Fruit fly (Drosophila melanogaster) whole organism, embryonic: Measurements from ENCODE around the gene Sdhaf3.
A peak's percentile ranks its signal among the peaks of the same experiment; 100 is the strongest.

Experiments used
- Adf1 ChIP-seq: fragments of 200-800 bp; sonication (Bioruptor generic); IDR thresholded peaks from 2 replicates; pipeline ENCODE4 v1.3.6; 2022; ENCODE audit warnings: missing biosample characterization, missing genetic modification characterization
- Atf6 ChIP-seq: fragments of 200-800 bp; sonication (Bioruptor generic); IDR thresholded peaks from 2 replicates; pipeline ENCODE4 v1.3.6; 2022; ENCODE audit warnings: missing biosample characterization, missing genetic modification characterization
- CG10431 ChIP-seq: fragments of 200-800 bp; sonication (Bioruptor generic); optimal IDR thresholded peaks from 3 replicates; lab custom pipeline; 2018; ENCODE audit warnings: missing biosample characterization, mild to moderate bottlenecking, missing genetic modification characterization
- CG11398 ChIP-seq: fragments of 200-800 bp; sonication (Bioruptor generic); optimal IDR thresholded peaks from 2 replicates; lab custom pipeline; 2016; ENCODE audit warnings: missing biosample characterization, missing genetic modification characterization
- CG12744 ChIP-seq: fragments of 200-800 bp; sonication (Bioruptor generic); optimal IDR thresholded peaks from 2 replicates; lab custom pipeline; 2016; ENCODE audit warnings: missing biosample characterization, missing genetic modification characterization
- CG12769 ChIP-seq: fragments of 200-800 bp; sonication (Bioruptor generic); optimal IDR thresholded peaks from 2 replicates; lab custom pipeline; 2019; ENCODE audit warnings: missing biosample characterization, mild to moderate bottlenecking, missing genetic modification characterization, moderate library complexity
- CG14014 ChIP-seq: fragments of 200-800 bp; sonication (Bioruptor generic); IDR thresholded peaks from 2 replicates; pipeline ENCODE4 v1.3.6; 2022; ENCODE audit warnings: missing biosample characterization, missing genetic modification characterization
- CG14441 ChIP-seq: fragments of 200-800 bp; sonication (Bioruptor generic); IDR thresholded peaks from 2 replicates; pipeline ENCODE4 v1.3.6; 2022; ENCODE audit warnings: missing biosample characterization, missing genetic modification characterization
- CG15601 ChIP-seq: fragments of 200-800 bp; sonication (Bioruptor generic); optimal IDR thresholded peaks from 3 replicates; lab custom pipeline; 2019; ENCODE audit warnings: missing biosample characterization, mild to moderate bottlenecking, missing genetic modification characterization, moderate library complexity
- CG16863 ChIP-seq: fragments of 200-800 bp; sonication (Bioruptor generic); optimal IDR thresholded peaks from 3 replicates; lab custom pipeline; 2016; ENCODE audit warnings: missing biosample characterization, missing genetic modification characterization
- CG17385 ChIP-seq: fragments of 200-800 bp; sonication (Bioruptor generic); optimal IDR thresholded peaks from 3 replicates; lab custom pipeline; 2018; ENCODE audit warnings: missing biosample characterization, mild to moderate bottlenecking, missing genetic modification characterization
- CG2116 ChIP-seq: fragments of 200-800 bp; sonication (Bioruptor generic); optimal IDR thresholded peaks from 3 replicates; lab custom pipeline; 2018; ENCODE audit warnings: missing biosample characterization, mild to moderate bottlenecking, missing genetic modification characterization
- CG2875 ChIP-seq: fragments of 200-800 bp; sonication (Bioruptor generic); optimal IDR thresholded peaks from 2 replicates; lab custom pipeline; 2017; ENCODE audit warnings: missing biosample characterization, mild to moderate bottlenecking, missing genetic modification characterization, missing genetic modification reagents
- CG3407 ChIP-seq: fragments of 200-800 bp; sonication (Bioruptor generic); optimal IDR thresholded peaks from 2 replicates; lab custom pipeline; 2018; ENCODE audit warnings: missing biosample characterization, mild to moderate bottlenecking, missing genetic modification characterization
- CG4328 ChIP-seq: fragments of 200-800 bp; sonication (Bioruptor generic); optimal IDR thresholded peaks from 3 replicates; lab custom pipeline; 2017; ENCODE audit warnings: missing biosample characterization, missing genetic modification reagents, missing genetic modification characterization
- CG4424 ChIP-seq: fragments of 200-800 bp; sonication (Bioruptor generic); optimal IDR thresholded peaks from 3 replicates; lab custom pipeline; 2016; ENCODE audit warnings: missing biosample characterization, missing genetic modification characterization
- CG4730 ChIP-seq: fragments of 200-800 bp; sonication (Bioruptor generic); IDR thresholded peaks from 2 replicates; pipeline ENCODE4 v1.3.6; 2022; ENCODE audit warnings: missing biosample characterization, missing genetic modification characterization
- CG4820 ChIP-seq: fragments of 200-800 bp; sonication (Bioruptor generic); optimal IDR thresholded peaks from 3 replicates; lab custom pipeline; 2016; ENCODE audit warnings: missing biosample characterization, missing genetic modification characterization
- CG7271 ChIP-seq: fragments of 200-800 bp; sonication (Bioruptor generic); optimal IDR thresholded peaks from 2 replicates; lab custom pipeline; 2018; ENCODE audit warnings: missing biosample characterization, mild to moderate bottlenecking, missing genetic modification characterization, moderate library complexity
- CG8290 ChIP-seq, 3 experiments: fragments of 200-800 bp; sonication (Bioruptor generic); optimal IDR thresholded peaks; 2 replicates each; lab custom pipeline; 2016 to 2019; ENCODE audit warnings: missing biosample characterization in 3 of 3, missing genetic modification characterization in 3 of 3, mild to moderate bottlenecking in 2 of 3, moderate library complexity in 1 of 3
- CG8924 ChIP-seq: fragments of 200-800 bp; optimal IDR thresholded peaks from 3 replicates; lab custom pipeline; 2019; ENCODE audit warnings: missing biosample characterization, mild to moderate bottlenecking, missing genetic modification characterization, moderate library complexity
- CrebB ChIP-seq: fragments of 200-800 bp; sonication (Bioruptor generic); optimal IDR thresholded peaks from 3 replicates; lab custom pipeline; 2018; ENCODE audit warnings: missing biosample characterization, mild to moderate bottlenecking, missing genetic modification characterization
- Deaf1 ChIP-seq: fragments of 200-800 bp; optimal IDR thresholded peaks from 3 replicates; lab custom pipeline; 2019; ENCODE audit warnings: missing biosample characterization, mild to moderate bottlenecking, missing genetic modification characterization, moderate library complexity
- Dll ChIP-seq: fragments of 200-800 bp; sonication (Bioruptor generic); IDR thresholded peaks from 4 replicates; pipeline ENCODE4 v1.3.6; 2022; ENCODE audit warnings: missing biosample characterization, missing genetic modification characterization; ENCODE audit not compliant: partially characterized antibody
- Eip74EF ChIP-seq, 2 experiments: fragments of 200-800 bp in 1 of 2; fragments of >200 bp in 1 of 2; sonication (Bioruptor generic) in 1 of 2; optimal IDR thresholded peaks; 2 replicates each; lab custom pipeline; 2017 to 2019; ENCODE audit warnings: missing biosample characterization in 2 of 2, missing genetic modification characterization in 2 of 2, mild to moderate bottlenecking in 1 of 2, moderate library complexity in 1 of 2
- HLH3B ChIP-seq: fragments of 200-800 bp; sonication (Bioruptor generic); IDR thresholded peaks from 2 replicates; pipeline ENCODE4 v1.3.6; 2022; ENCODE audit warnings: missing biosample characterization, missing genetic modification characterization
- Lhr ChIP-seq: fragments of 200-800 bp; sonication (Bioruptor generic); optimal IDR thresholded peaks from 3 replicates; lab custom pipeline; 2017; ENCODE audit warnings: mild to moderate bottlenecking, missing biosample characterization, missing genetic modification reagents, missing genetic modification characterization
- MESR4 ChIP-seq: fragments of 200-800 bp; sonication (Bioruptor generic); optimal IDR thresholded peaks from 2 replicates; lab custom pipeline; 2018; ENCODE audit warnings: missing biosample characterization, mild to moderate bottlenecking, missing genetic modification characterization, moderate library complexity
- Med ChIP-seq: fragments of 200-800 bp; sonication (Bioruptor generic); peaks from one replicate; lab custom pipeline; 2016; ENCODE audit warnings: missing biosample characterization, missing genetic modification characterization, mild to moderate bottlenecking, inconsistent platforms, moderate library complexity
- Nf-YB ChIP-seq: fragments of 200-800 bp; sonication (Bioruptor generic); optimal IDR thresholded peaks from 3 replicates; lab custom pipeline; 2019; ENCODE audit warnings: missing biosample characterization, mild to moderate bottlenecking, missing genetic modification characterization, moderate library complexity
- Oli ChIP-seq: fragments of 200-800 bp; sonication (Bioruptor generic); optimal IDR thresholded peaks from 2 replicates; lab custom pipeline; 2018; ENCODE audit warnings: missing biosample characterization, mild to moderate bottlenecking, missing genetic modification characterization, moderate library complexity
- PHDP ChIP-seq: fragments of 200-800 bp; sonication (Bioruptor generic); optimal IDR thresholded peaks from 3 replicates; lab custom pipeline; 2018; ENCODE audit warnings: missing biosample characterization, mild to moderate bottlenecking, missing genetic modification characterization, moderate library complexity
- Six4 ChIP-seq: fragments of 200-800 bp; sonication (Bioruptor generic); optimal IDR thresholded peaks from 2 replicates; lab custom pipeline; 2016; ENCODE audit warnings: missing biosample characterization, missing genetic modification characterization
- Sox100B ChIP-seq: fragments of 200-800 bp; sonication (Bioruptor generic); optimal IDR thresholded peaks from 3 replicates; lab custom pipeline; 2018; ENCODE audit warnings: missing biosample characterization, mild to moderate bottlenecking, missing genetic modification characterization
- Sry-δ ChIP-seq: fragments of 200-800 bp; sonication (Bioruptor generic); optimal IDR thresholded peaks from 2 replicates; lab custom pipeline; 2016; ENCODE audit warnings: missing biosample characterization, missing genetic modification characterization
- Ssrp ChIP-seq: fragments of 200-800 bp; sonication (Bioruptor generic); optimal IDR thresholded peaks from 2 replicates; lab custom pipeline; 2018; ENCODE audit warnings: missing biosample characterization, mild to moderate bottlenecking, missing genetic modification characterization, moderate library complexity
- ap ChIP-seq: fragments of 200-800 bp; sonication (Bioruptor generic); IDR thresholded peaks from 2 replicates; pipeline ENCODE4 v1.3.6; 2022; ENCODE audit warnings: missing biosample characterization, missing genetic modification characterization
- cato ChIP-seq: fragments of 200-800 bp; sonication (Bioruptor generic); optimal IDR thresholded peaks from 2 replicates; lab custom pipeline; 2016; ENCODE audit warnings: missing biosample characterization, missing genetic modification characterization, borderline replicate concordance
- cg ChIP-seq: fragments of 200-800 bp; sonication (Bioruptor generic); optimal IDR thresholded peaks from 3 replicates; lab custom pipeline; 2019; ENCODE audit warnings: missing biosample characterization, mild to moderate bottlenecking, missing genetic modification characterization, moderate library complexity
- chm ChIP-seq: fragments of 200-800 bp; sonication (Bioruptor generic); IDR thresholded peaks from 2 replicates; pipeline ENCODE4 v1.3.6; 2022; ENCODE audit warnings: missing biosample characterization, missing genetic modification characterization
- en ChIP-seq: fragments of 200-800 bp; sonication (Bioruptor generic); optimal IDR thresholded peaks from 2 replicates; lab custom pipeline; 2016; ENCODE audit warnings: missing biosample characterization, missing genetic modification characterization
- ken ChIP-seq: fragments of 200-800 bp; sonication (Bioruptor generic); IDR thresholded peaks from 3 replicates; pipeline ENCODE4 v1.3.6; 2022; ENCODE audit warnings: missing biosample characterization, missing genetic modification characterization
- lov ChIP-seq, 2 experiments: fragments of 200-800 bp in 1 of 2; fragments of >200 bp in 1 of 2; sonication (Bioruptor generic) in 1 of 2; IDR thresholded peaks in 1 of 2; optimal IDR thresholded peaks in 1 of 2; 2 replicates in 1 of 2; 3 replicates in 1 of 2; pipeline versions ENCODE4 v1.3.6 to Lab custom; 2017 to 2022; ENCODE audit warnings: missing biosample characterization in 1 of 2, missing genetic modification characterization in 1 of 2
- maf-S ChIP-seq: fragments of 200-800 bp; sonication (Bioruptor generic); optimal IDR thresholded peaks from 2 replicates; lab custom pipeline; 2016; ENCODE audit warnings: missing biosample characterization, missing genetic modification characterization
- oc ChIP-seq: fragments of 200-800 bp; sonication (Bioruptor generic); optimal IDR thresholded peaks from 2 replicates; lab custom pipeline; 2018; ENCODE audit warnings: missing biosample characterization, mild to moderate bottlenecking, missing genetic modification characterization, moderate library complexity
- sens-2 ChIP-seq: fragments of 200-800 bp; sonication (Bioruptor generic); IDR thresholded peaks from 2 replicates; pipeline ENCODE4 v1.3.6; 2022; ENCODE audit warnings: missing biosample characterization, missing genetic modification characterization
- slp2 ChIP-seq: fragments of 200-800 bp; sonication (Bioruptor generic); optimal IDR thresholded peaks from 2 replicates; lab custom pipeline; 2016; ENCODE audit warnings: missing biosample characterization, missing genetic modification characterization
- tll ChIP-seq, 2 experiments: fragments of 200-800 bp in 1 of 2; fragments of >200 bp in 1 of 2; sonication (Bioruptor generic) in 1 of 2; optimal IDR thresholded peaks; 2 replicates each; lab custom pipeline; 2017 to 2019; ENCODE audit warnings: missing biosample characterization in 2 of 2, missing genetic modification characterization in 2 of 2, mild to moderate bottlenecking in 1 of 2, moderate library complexity in 1 of 2
- vnd ChIP-seq: fragments of 200-800 bp; sonication (Bioruptor generic); IDR thresholded peaks from 3 replicates; pipeline ENCODE4 v1.3.6; 2022; ENCODE audit warnings: missing biosample characterization, missing genetic modification characterization; ENCODE audit not compliant: partially characterized antibody
- yki ChIP-seq: fragments of >200 bp; optimal IDR thresholded peaks from 3 replicates; lab custom pipeline; 2018

The Sdhaf3 gene

DNA sequence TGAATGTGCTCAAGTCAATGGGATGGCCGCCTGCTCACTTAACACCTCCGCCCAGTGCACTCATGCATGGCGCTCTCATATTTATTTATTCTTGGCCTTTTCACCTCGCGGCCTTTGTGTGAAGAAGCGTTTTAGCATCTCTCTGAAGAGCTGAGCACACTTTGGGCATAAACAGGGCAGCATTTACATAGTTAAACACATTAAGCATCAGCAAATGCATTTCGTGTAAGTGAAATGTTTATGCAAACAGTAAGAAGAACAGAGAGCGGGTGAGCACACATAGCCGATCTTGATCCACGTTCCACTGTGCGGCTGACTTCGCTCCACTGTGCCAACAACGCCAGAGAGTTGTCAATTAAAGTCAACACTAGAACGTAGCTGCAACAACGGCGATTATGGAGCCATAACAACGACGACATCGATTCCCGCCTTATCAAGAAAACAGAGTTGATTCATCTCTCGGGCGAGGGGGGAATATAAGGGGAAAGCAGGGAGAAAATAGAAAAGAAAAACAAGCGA lies 42.4 kb upstream of the Sdhaf3 start (continued):
- TF ChIP-seq CG2116 (GFP tag; lab: Kevin White, UChicago) (peak; percentile 15), MESR4 (no peak), CG14441 (0 out of 2 replicates have a peak, but pooled peaks have one; percentile 34), Oli (peak; percentile 15), CG4730 (peak; percentile 32; the same call in 1 of the 2 replicates), CG7271 (tag; lab: Kevin White, UChicago) (no peak), maf-S (GFP tag; lab: Kevin White, UChicago) (peak; percentile 22), Adf1 (no peak), CG8290 (GFP tag; optimal IDR thresholded peaks at IDR 0.05; lab: Kevin White, UChicago) (peak; percentile 63), CG8290 (tag; optimal IDR thresholded peaks at IDR 0.05; lab: Kevin White, UChicago) (peak in 1 of 2 experiments; percentile 58), CG15601 (tag; lab: Kevin White, UChicago) (peak; percentile 67), Dll (GFP tag; lab: Robert Waterston, UW) (no peak), yki (no peak), Deaf1 (no peak), CG12769 (no peak), CG8924 (tag; lab: Kevin White, UChicago) (peak; percentile 32), tll (GFP tag; optimal IDR thresholded peaks at IDR 0.05; lab: Kevin White, UChicago) (no peak), en (GFP tag; lab: Kevin White, UChicago) (peak; percentile 22), Atf6 (GFP tag; lab: Robert Waterston, UW) (no peak), CG10431 (GFP tag; lab: Kevin White, UChicago) (peak; percentile 58), vnd (GFP tag; lab: Robert Waterston, UW) (0 out of 3 replicates have a peak, but pooled peaks have one; percentile 33), sens-2 (GFP tag; lab: Robert Waterston, UW) (no peak), Six4 (GFP tag; lab: Kevin White, UChicago) (peak; percentile 32), Med (GFP tag; lab: Kevin White, UChicago) (peak; percentile 76), cg (GFP tag; lab: Kevin White, UChicago) (no peak), Lhr (GFP tag; lab: Kevin White, UChicago) (peak; percentile 69), cato (GFP tag; lab: Kevin White, UChicago) (no peak), Nf-YB (GFP tag; lab: Kevin White, UChicago) (peak; percentile 16), oc (tag; lab: Kevin White, UChicago) (no peak), Eip74EF (GFP tag; optimal IDR thresholded peaks at IDR 0.05; lab: Kevin White, UChicago) (no peak), HLH3B (GFP tag; lab: Robert Waterston, UW) (no peak), Sry-δ (GFP tag; lab: Kevin White, UChicago) (no peak), CG14014 (GFP tag; lab: Robert Waterston, UW) (no peak), ken (GFP tag; lab: Robert Waterston, UW) (peak; percentile 44; the same call in 1 of the 3 replicates), Sox100B (GFP tag; lab: Kevin White, UChicago) (peak; percentile 50), Ssrp (tag; lab: Kevin White, UChicago) (peak; percentile 19)

DNA sequence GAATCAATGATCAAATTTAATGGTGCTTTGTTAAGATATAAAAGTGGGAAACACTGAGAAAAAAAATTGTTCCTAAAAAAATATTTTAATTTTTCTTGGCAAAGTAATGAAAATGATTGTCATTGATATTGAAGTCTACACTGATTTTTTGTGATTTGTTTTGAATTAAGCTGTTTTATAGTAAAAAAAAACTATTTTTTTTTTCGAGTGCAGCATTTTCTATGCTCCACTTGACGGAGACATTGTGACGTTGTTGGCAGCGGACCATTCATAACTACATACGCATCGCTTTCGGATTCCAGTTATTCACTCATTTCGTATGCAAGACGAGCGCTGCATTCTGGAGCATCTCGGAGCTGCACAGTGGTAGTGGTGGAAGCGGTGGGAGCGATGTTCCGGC lies 41.9 kb upstream of the Sdhaf3 start:
- TF ChIP-seq PHDP (peak; percentile 65), CG4424 (peak; percentile 66), CG16863 (GFP tag; lab: Kevin White, UChicago) (no peak), CG4328 (GFP tag; lab: Kevin White, UChicago) (peak; percentile 11), chm (GFP tag; lab: Robert Waterston, UW) (peak; percentile 84), CrebB (tag; lab: Kevin White, UChicago) (no peak), CG17385 (GFP tag; lab: Kevin White, UChicago) (peak; percentile 11), CG12744 (no peak), CG3407 (GFP tag; lab: Kevin White, UChicago) (peak; percentile 56), CG11398 (GFP tag; lab: Kevin White, UChicago) (no peak), lov (optimal IDR thresholded peaks at IDR 0.05; lab: Kevin White, UChicago) (no peak), lov (GFP tag; IDR thresholded peaks at IDR 0.05; lab: Robert Waterston, UW) (peak; percentile 62; the same call in 1 of the 3 replicates), slp2 (GFP tag; lab: Kevin White, UChicago) (no peak), CG4820 (GFP tag; lab: Kevin White, UChicago) (peak; percentile 79), CG2875 (peak; percentile 52), ap (GFP tag; lab: Robert Waterston, UW) (peak; percentile 65)
